Worm (Caenorhabditis elegans) whole organism, L1 larva: ENCODE results near the gene T25B2.2.

Source experiments
- Y116A8C.19 ChIP-seq: sonication (generic microtip); optimal IDR thresholded peaks from 2 replicates; lab custom pipeline; 2016; ENCODE audit warnings: missing compliant biosample characterization, missing genetic modification characterization, borderline replicate concordance
- alr-1 ChIP-seq: fragments of 200-800 bp; sonication (Bioruptor generic); optimal IDR thresholded peaks from 2 replicates; lab custom pipeline; 2018; ENCODE audit warnings: borderline replicate concordance, mild to moderate bottlenecking, missing genetic modification characterization, missing compliant biosample characterization
- aly-2 ChIP-seq: fragments of 150-350 bp; optimal IDR thresholded peaks from 2 replicates; lab custom pipeline; 2014; ENCODE audit warnings: missing biosample characterization, missing genetic modification characterization
- ama-1 ChIP-seq: fragments of 150-350 bp; optimal IDR thresholded peaks from 2 replicates; lab custom pipeline; 2014
- ceh-82 ChIP-seq, 3 experiments: fragments of 150-350 bp in 1 of 3; sonication (generic microtip) in 2 of 3; optimal IDR thresholded peaks; 2 replicates each; lab custom pipeline; 2014 to 2017; ENCODE audit warnings: missing biosample characterization in 3 of 3, missing genetic modification characterization in 3 of 3
- ceh-88 ChIP-seq: fragments of 200-800 bp; sonication (Bioruptor generic); IDR thresholded peaks from 2 replicates; pipeline ENCODE4 v1.3.6; 2022; ENCODE audit warnings: missing genetic modification characterization, missing compliant biosample characterization
- dsc-1 ChIP-seq: sonication (generic microtip); optimal IDR thresholded peaks from 2 replicates; lab custom pipeline; 2016; ENCODE audit warnings: mild to moderate bottlenecking, missing genetic modification characterization, missing compliant biosample characterization
- egl-13 ChIP-seq: sonication (generic microtip); optimal IDR thresholded peaks from 2 replicates; lab custom pipeline; 2016; ENCODE audit warnings: missing genotype, missing genetic modification reagents, missing genetic modification characterization, missing compliant biosample characterization
- elt-3 ChIP-seq, 6 experiments: fragments of 150-350 bp in 1 of 6; sonication (generic microtip); optimal IDR thresholded peaks; 2 replicates each; lab custom pipeline; 2017 to 2018; ENCODE audit warnings: missing biosample characterization in 6 of 6, missing genetic modification characterization in 6 of 6, inconsistent platforms in 1 of 6
- fkh-4 ChIP-seq: sonication (generic microtip); optimal IDR thresholded peaks from 2 replicates; lab custom pipeline; 2016; ENCODE audit warnings: missing compliant biosample characterization, missing genetic modification characterization, borderline replicate concordance
- fkh-8 ChIP-seq: sonication (generic microtip); optimal IDR thresholded peaks from 2 replicates; lab custom pipeline; 2016; ENCODE audit warnings: mild to moderate bottlenecking, missing genetic modification characterization, missing compliant biosample characterization
- irx-1 ChIP-seq: sonication (generic microtip); optimal IDR thresholded peaks from 2 replicates; lab custom pipeline; 2016; ENCODE audit warnings: missing genetic modification characterization, missing compliant biosample characterization
- jun-1 ChIP-seq: fragments of 150-350 bp; optimal IDR thresholded peaks from 2 replicates; lab custom pipeline; 2014; ENCODE audit warnings: missing biosample characterization, missing genetic modification reagents, missing genetic modification characterization
- lin-14 ChIP-seq: fragments of 200-800 bp; sonication (Bioruptor generic); optimal IDR thresholded peaks from 2 replicates; lab custom pipeline; 2018; ENCODE audit warnings: mild to moderate bottlenecking, missing genetic modification characterization, moderate library complexity, missing compliant biosample characterization
- lin-35 ChIP-seq, 2 experiments: fragments of 150-350 bp; optimal IDR thresholded peaks; 2 replicates each; lab custom pipeline; 2014; ENCODE audit warnings: missing biosample characterization in 2 of 2, missing genetic modification characterization in 2 of 2, missing genetic modification reagents in 2 of 2
- lsy-2 ChIP-seq, 2 experiments: fragments of 150-350 bp; optimal IDR thresholded peaks; 2 replicates each; lab custom pipeline; 2014; ENCODE audit warnings: missing biosample characterization in 2 of 2, missing genetic modification characterization in 2 of 2
- mab-9 ChIP-seq: fragments of 200-800 bp; sonication (Bioruptor generic); IDR thresholded peaks from 2 replicates; pipeline ENCODE4 v1.3.6; 2022; ENCODE audit warnings: missing genetic modification reagents, missing genetic modification characterization, missing compliant biosample characterization
- mdl-1 ChIP-seq, 2 experiments: fragments of 150-350 bp; optimal IDR thresholded peaks; 2 replicates each; lab custom pipeline; 2014 to 2017; ENCODE audit warnings: missing biosample characterization in 2 of 2, missing genetic modification characterization in 2 of 2, inconsistent platforms in 1 of 2
- mef-2 ChIP-seq: fragments of 150-350 bp; optimal IDR thresholded peaks from 2 replicates; lab custom pipeline; 2014; ENCODE audit warnings: missing biosample characterization, missing genetic modification characterization
- nhr-19 ChIP-seq: fragments of 200-800 bp; sonication (Bioruptor generic); conservative IDR thresholded peaks from 2 replicates; pipeline ENCODE4 v1.3.6; 2022; ENCODE audit warnings: missing genetic modification characterization, missing compliant biosample characterization
- nhr-20 ChIP-seq: sonication (generic microtip); optimal IDR thresholded peaks from 2 replicates; lab custom pipeline; 2016; ENCODE audit warnings: mild to moderate bottlenecking, missing genetic modification characterization, missing compliant biosample characterization
- nhr-237 ChIP-seq: fragments of 150-350 bp; optimal IDR thresholded peaks from 2 replicates; lab custom pipeline; 2014; ENCODE audit warnings: missing biosample characterization, missing genetic modification characterization
- nhr-28 ChIP-seq: fragments of 150-350 bp; optimal IDR thresholded peaks from 2 replicates; lab custom pipeline; 2014; ENCODE audit warnings: missing biosample characterization, missing genetic modification characterization
- nhr-47 ChIP-seq: sonication (generic microtip); optimal IDR thresholded peaks from 2 replicates; lab custom pipeline; 2016; ENCODE audit warnings: mild to moderate bottlenecking, missing genetic modification characterization, moderate library complexity, missing compliant biosample characterization
- nhr-71 ChIP-seq: sonication (generic microtip); optimal IDR thresholded peaks from 2 replicates; lab custom pipeline; 2016; ENCODE audit warnings: mild to moderate bottlenecking, missing genetic modification characterization, moderate library complexity, missing compliant biosample characterization
- nhr-84 ChIP-seq: sonication (generic microtip); optimal IDR thresholded peaks from 2 replicates; lab custom pipeline; 2017; ENCODE audit warnings: missing biosample characterization, missing genetic modification characterization
- nhr-85 ChIP-seq: sonication (generic microtip); peaks from one replicate; lab custom pipeline; 2016; ENCODE audit warnings: missing genetic modification characterization, inconsistent platforms, missing compliant biosample characterization
- nhr-90 ChIP-seq: sonication (generic microtip); optimal IDR thresholded peaks from 2 replicates; lab custom pipeline; 2016; ENCODE audit warnings: mild to moderate bottlenecking, missing genetic modification characterization, missing compliant biosample characterization; ENCODE audit not compliant: poor library complexity
- pag-3 ChIP-seq: sonication (generic microtip); optimal IDR thresholded peaks from 2 replicates; lab custom pipeline; 2017; ENCODE audit warnings: missing genetic modification characterization, mild to moderate bottlenecking, missing compliant biosample characterization, antibody characterized with exemption, borderline replicate concordance; ENCODE audit not compliant: insufficient read depth
- sptf-1 ChIP-seq: fragments of 150-350 bp; optimal IDR thresholded peaks from 2 replicates; lab custom pipeline; 2014; ENCODE audit warnings: missing biosample characterization, missing genetic modification characterization
- sup-37 ChIP-seq: fragments of 200-800 bp; sonication (Bioruptor generic); optimal IDR thresholded peaks from 2 replicates; lab custom pipeline; 2018; ENCODE audit warnings: mild to moderate bottlenecking, missing genetic modification characterization, missing compliant biosample characterization
- swsn-7 ChIP-seq: sonication (generic microtip); optimal IDR thresholded peaks from 2 replicates; lab custom pipeline; 2016; ENCODE audit warnings: missing genetic modification characterization, missing compliant biosample characterization
- tlp-1 ChIP-seq: fragments of 150-350 bp; optimal IDR thresholded peaks from 2 replicates; lab custom pipeline; 2014; ENCODE audit warnings: missing biosample characterization, missing genetic modification characterization
- unc-130 ChIP-seq: fragments of 150-350 bp; optimal IDR thresholded peaks from 2 replicates; lab custom pipeline; 2017; ENCODE audit warnings: missing biosample characterization, missing genetic modification characterization, inconsistent platforms
- unc-30 ChIP-seq: sonication (generic microtip); optimal IDR thresholded peaks from 2 replicates; lab custom pipeline; 2017; ENCODE audit warnings: missing biosample characterization, missing genetic modification characterization
- zag-1 ChIP-seq: fragments of 150-350 bp; optimal IDR thresholded peaks from 2 replicates; lab custom pipeline; 2014; ENCODE audit warnings: missing biosample characterization, missing genetic modification characterization
- zip-4 ChIP-seq: fragments of 200-800 bp; sonication (Bioruptor generic); optimal IDR thresholded peaks from 2 replicates; lab custom pipeline; 2018; ENCODE audit warnings: mild to moderate bottlenecking, missing genetic modification characterization, moderate library complexity, missing compliant biosample characterization
- ztf-11 ChIP-seq, 2 experiments: sonication (generic microtip); optimal IDR thresholded peaks; 2 replicates each; lab custom pipeline; 2016 to 2017; ENCODE audit warnings: missing genetic modification characterization in 2 of 2, missing biosample characterization in 1 of 2, missing compliant biosample characterization in 1 of 2

T25B2.2 gene

DNA sequence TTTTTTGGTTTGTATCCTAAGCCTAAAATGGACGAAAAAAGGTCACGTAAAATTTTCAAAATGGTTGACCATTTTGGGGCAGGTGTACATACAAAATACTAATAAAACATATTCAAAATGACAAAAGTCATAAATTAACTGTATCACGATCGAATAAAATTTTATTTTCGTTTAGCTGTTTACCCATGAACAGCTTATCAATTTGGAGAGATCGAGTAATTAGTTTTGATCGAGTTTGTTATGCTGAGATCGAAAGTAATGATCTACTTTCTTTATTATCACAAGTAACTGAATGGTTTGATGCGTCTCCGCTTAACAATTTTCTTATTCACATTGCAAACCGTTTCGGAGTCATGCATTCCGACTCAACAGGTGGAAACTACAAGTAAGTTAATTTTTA is 18.4 kb downstream of the T25B2.2 start, which contains the start of gene T13C5.10:
Gene T13C5.10, plus strand, starts transcription at position 301 of the 400 bp plus-strand sequence.
- TF ChIP-seq ceh-82 (tag; optimal IDR thresholded peaks at IDR 0.05; lab: Kevin White, UChicago) (no peak), nhr-90 (no peak), fkh-8 (tag; lab: Kevin White, UChicago) (no peak), pag-3 (tag; lab: Kevin White, UChicago) (no peak), fkh-4 (no peak), nhr-19 (GFP tag; lab: Robert Waterston, UW) (no peak), lin-35 (GFP tag; optimal IDR thresholded peaks at IDR 0.05; lab: Kevin White, UChicago) (no peak), mef-2 (tag; lab: Kevin White, UChicago) (no peak), swsn-7 (tag; lab: Kevin White, UChicago) (no peak), unc-130 (tag; lab: Kevin White, UChicago) (no peak), sptf-1 (tag; lab: Kevin White, UChicago) (no peak), lsy-2 (tag; optimal IDR thresholded peaks at IDR 0.05; lab: Kevin White, UChicago) (no peak), nhr-28 (tag; lab: Kevin White, UChicago) (no peak), alr-1 (no peak), Y116A8C.19 (tag; lab: Kevin White, UChicago) (no peak), mab-9 (GFP tag; lab: Robert Waterston, UW) (no peak), ceh-88 (GFP tag; lab: Robert Waterston, UW) (no peak), unc-30 (tag; lab: Kevin White, UChicago) (no peak), jun-1 (no peak)

DNA sequence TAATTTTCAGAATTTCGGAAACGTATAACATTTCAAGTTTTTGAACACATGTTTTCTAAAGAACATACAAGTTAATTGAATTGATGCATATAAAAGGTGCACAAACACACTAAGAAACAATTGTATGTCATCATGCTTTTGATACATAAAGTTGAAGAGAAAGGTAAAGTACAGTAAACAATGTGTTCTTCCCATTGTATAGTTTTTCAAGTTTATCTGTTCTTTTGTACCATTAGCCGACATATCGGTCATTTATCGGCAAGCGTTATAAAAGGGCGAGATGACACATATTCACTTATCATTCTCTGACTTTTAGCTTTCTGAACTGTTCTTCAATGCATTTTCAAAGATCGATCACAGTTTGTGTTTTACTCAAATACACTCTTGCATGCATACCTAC is 20.5 kb downstream of the T25B2.2 start, which contains the start of gene T13C5.9:
Gene T13C5.9, plus strand, starts transcription at position 301 of the 400 bp plus-strand sequence.
- TF ChIP-seq tlp-1 (tag; lab: Kevin White, UChicago) = no peak
- TF ChIP-seq irx-1 = no peak
- TF ChIP-seq nhr-20 (tag; lab: Kevin White, UChicago) = no peak
- TF ChIP-seq nhr-90 = no peak
- no peak for TF ChIP-seq elt-3 (tag; optimal IDR thresholded peaks at IDR 0.05; lab: Kevin White, UChicago)
- no peak for TF ChIP-seq nhr-84
- TF ChIP-seq aly-2 = no peak
- no peak for TF ChIP-seq sup-37
- TF ChIP-seq unc-130 (tag; lab: Kevin White, UChicago) = no peak
- no peak for TF ChIP-seq swsn-7 (tag; lab: Kevin White, UChicago)
- TF ChIP-seq nhr-85 = no peak

DNA sequence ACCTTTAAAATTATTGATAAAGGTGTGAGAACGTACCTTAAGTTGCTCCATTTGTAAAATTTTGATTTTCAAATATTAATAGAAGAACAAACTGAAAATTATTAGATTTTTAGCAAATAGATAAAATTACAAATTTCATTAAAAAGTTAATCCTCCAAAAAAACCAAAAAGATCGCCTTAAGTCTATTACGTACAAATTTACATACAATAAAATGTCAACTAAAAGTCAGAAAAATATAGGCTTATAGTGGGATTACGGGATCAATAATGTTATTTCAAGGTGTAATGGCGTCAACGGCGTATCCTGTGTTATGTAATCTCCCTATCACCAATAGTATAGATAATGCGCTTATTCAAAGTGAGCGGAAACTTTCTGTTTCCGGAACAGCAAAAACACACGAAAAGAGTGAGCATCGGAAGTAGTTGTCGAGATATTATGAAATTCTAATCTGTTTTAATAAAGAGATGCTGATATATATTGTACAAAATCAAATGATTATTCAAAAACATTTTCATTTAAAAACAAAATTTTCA is 24.8 kb downstream of the T25B2.2 start, which contains the start of gene ceh-54:
Gene ceh-54, minus strand, starts transcription at position 51 of the 534 bp plus-strand sequence.
- TF ChIP-seq nhr-47 (peak; percentile 8), mdl-1 (tag; optimal IDR thresholded peaks at IDR 0.05; lab: Kevin White, UChicago) (no peak), egl-13 (peak; percentile 65), nhr-71 (tag; lab: Kevin White, UChicago) (no peak), ceh-82 (tag; optimal IDR thresholded peaks at IDR 0.05; lab: Kevin White, UChicago) (no peak), nhr-90 (no peak), fkh-4 (no peak), ama-1 (no peak), zag-1 (tag; lab: Kevin White, UChicago) (no peak), nhr-237 (tag; lab: Kevin White, UChicago) (no peak), dsc-1 (tag; lab: Kevin White, UChicago) (peak; percentile 75), zip-4 (GFP tag; lab: Kevin White, UChicago) (no peak), ztf-11 (tag; optimal IDR thresholded peaks at IDR 0.05; lab: Kevin White, UChicago) (no peak), lin-14 (GFP tag; lab: Kevin White, UChicago) (no peak)
